Worm (Caenorhabditis elegans) whole organism, L1 larva: ENCODE measurements around the gene phf-33.

ENCODE experiments used
- ama-1 ChIP-seq: fragments of 150-350 bp; optimal IDR thresholded peaks from 2 replicates; lab custom pipeline; 2014
- dpl-1 ChIP-seq, 3 experiments: fragments of 150-350 bp in 2 of 3; sonication (generic microtip) in 1 of 3; optimal IDR thresholded peaks; 2 replicates each; lab custom pipeline; 2014 to 2017; ENCODE audit warnings: missing biosample characterization in 3 of 3, missing genetic modification characterization in 3 of 3, missing genetic modification reagents in 3 of 3
- fkh-10 ChIP-seq: sonication (generic microtip); optimal IDR thresholded peaks from 2 replicates; lab custom pipeline; 2017; ENCODE audit warnings: missing biosample characterization, missing genetic modification reagents, missing genetic modification characterization
- lin-13 ChIP-seq: fragments of 150-350 bp; optimal IDR thresholded peaks from 2 replicates; lab custom pipeline; 2014; ENCODE audit warnings: missing biosample characterization, missing genetic modification reagents, missing genetic modification characterization
- lsy-2 ChIP-seq, 2 experiments: fragments of 150-350 bp; optimal IDR thresholded peaks; 2 replicates each; lab custom pipeline; 2014; ENCODE audit warnings: missing biosample characterization in 2 of 2, missing genetic modification characterization in 2 of 2
- nhr-11 ChIP-seq: fragments of 150-350 bp; optimal IDR thresholded peaks from 2 replicates; lab custom pipeline; 2014; ENCODE audit warnings: missing biosample characterization, missing genetic modification characterization
- skn-1 ChIP-seq: fragments of 150-350 bp; optimal IDR thresholded peaks from 2 replicates; lab custom pipeline; 2014; ENCODE audit warnings: missing biosample characterization, missing genetic modification characterization
- snpc-4 ChIP-seq: fragments of 150-350 bp; optimal IDR thresholded peaks from 2 replicates; lab custom pipeline; 2014; ENCODE audit warnings: missing biosample characterization, missing genetic modification characterization
- unc-62 ChIP-seq: fragments of 150-350 bp; optimal IDR thresholded peaks from 2 replicates; lab custom pipeline; 2014; ENCODE audit warnings: missing biosample characterization, missing genetic modification reagents, missing genetic modification characterization

- TF ChIP-seq snpc-4 (tag; lab: Kevin White, UChicago): no peak
- TF ChIP-seq unc-62 (GFP tag; lab: Kevin White, UChicago): no peak
- TF ChIP-seq dpl-1 (GFP tag; optimal IDR thresholded peaks at IDR 0.05; lab: Kevin White, UChicago): no peak
- no peak for TF ChIP-seq ama-1 (lab: Kevin White, UChicago)
- TF ChIP-seq fkh-10 (GFP tag; lab: Kevin White, UChicago): no peak
- TF ChIP-seq skn-1 (tag; lab: Kevin White, UChicago): no peak
- TF ChIP-seq nhr-11: no peak
- no peak for TF ChIP-seq lin-13 (GFP tag; lab: Kevin White, UChicago)
- no peak for TF ChIP-seq lsy-2 (tag; optimal IDR thresholded peaks at IDR 0.05; lab: Kevin White, UChicago)
These were observed 27.0 kb upstream of the phf-33 start, which contains the start of gene srd-43 for ce11 chrX:13305779-13306178.
